Fruit fly (Drosophila melanogaster): ENCODE data around the gene sstn.

Gene sstn

dm6 chr3L:15103988-15104848 lies 9.7 kb upstream of the sstn start:
- no peak for TF ChIP-seq ttk (optimal IDR thresholded peaks at IDR 0.05)
- no peak for TF ChIP-seq insv (optimal IDR thresholded peaks at IDR 0.05)
- TF ChIP-seq Myc (optimal IDR thresholded peaks at IDR 0.05) = no peak
- TF ChIP-seq psq (optimal IDR thresholded peaks at IDR 0.05) = no peak
- TF ChIP-seq Sin3A (optimal IDR thresholded peaks at IDR 0.05) = no peak
- no peak for TF ChIP-seq h (optimal IDR thresholded peaks at IDR 0.05)

dm6 chr3L:15102669-15103309 lies 8.3 kb upstream of the sstn start:
- TF ChIP-seq Myc (optimal IDR thresholded peaks at IDR 0.05) (no peak), insv (optimal IDR thresholded peaks at IDR 0.05) (no peak), h (optimal IDR thresholded peaks at IDR 0.05) (no peak), psq (optimal IDR thresholded peaks at IDR 0.05) (no peak), Sin3A (optimal IDR thresholded peaks at IDR 0.05) (no peak), ttk (optimal IDR thresholded peaks at IDR 0.05) (no peak)

dm6 chr3L:15101639-15102413 lies 7.3 kb upstream of the sstn start:
- TF ChIP-seq insv (optimal IDR thresholded peaks at IDR 0.05) = no peak
- no peak for TF ChIP-seq Sin3A (optimal IDR thresholded peaks at IDR 0.05)
- no peak for TF ChIP-seq Myc (optimal IDR thresholded peaks at IDR 0.05)
- no peak for TF ChIP-seq psq (optimal IDR thresholded peaks at IDR 0.05)
- no peak for TF ChIP-seq ttk (optimal IDR thresholded peaks at IDR 0.05)
- no peak for TF ChIP-seq h (optimal IDR thresholded peaks at IDR 0.05)

- TF ChIP-seq h (optimal IDR thresholded peaks at IDR 0.05) (no peak), insv (optimal IDR thresholded peaks at IDR 0.05) (no peak), psq (optimal IDR thresholded peaks at IDR 0.05) (no peak), Sin3A (optimal IDR thresholded peaks at IDR 0.05) (no peak), Myc (optimal IDR thresholded peaks at IDR 0.05) (no peak), ttk (optimal IDR thresholded peaks at IDR 0.05) (no peak)
These were observed 6.5 kb upstream of the sstn start for dm6 chr3L:15100983-15101382.

dm6 chr3L:15099541-15099940 lies 5.0 kb upstream of the sstn start:
- TF ChIP-seq psq (optimal IDR thresholded peaks at IDR 0.05) (no peak), h (optimal IDR thresholded peaks at IDR 0.05) (no peak), Sin3A (optimal IDR thresholded peaks at IDR 0.05) (no peak), ttk (optimal IDR thresholded peaks at IDR 0.05) (no peak), insv (optimal IDR thresholded peaks at IDR 0.05) (no peak)

- no peak for TF ChIP-seq Myc (optimal IDR thresholded peaks at IDR 0.05)
- no peak for TF ChIP-seq psq (optimal IDR thresholded peaks at IDR 0.05)
- TF ChIP-seq ttk (optimal IDR thresholded peaks at IDR 0.05) = no peak
- TF ChIP-seq h (optimal IDR thresholded peaks at IDR 0.05) = no peak
- TF ChIP-seq Sin3A (optimal IDR thresholded peaks at IDR 0.05) = no peak
- no peak for TF ChIP-seq insv (optimal IDR thresholded peaks at IDR 0.05)
These were observed 4.4 kb upstream of the sstn start for dm6 chr3L:15098659-15099512.

- TF ChIP-seq h (optimal IDR thresholded peaks at IDR 0.05) (no peak), Sin3A (optimal IDR thresholded peaks at IDR 0.05) (no peak), insv (optimal IDR thresholded peaks at IDR 0.05) (no peak), ttk (optimal IDR thresholded peaks at IDR 0.05) (no peak), psq (optimal IDR thresholded peaks at IDR 0.05) (no peak)
These were observed 3.5 kb upstream of the sstn start, which contains the start of gene Ctps for dm6 chr3L:15097878-15098520. TSS of gene Ctps (plus strand) at chr3L:15097914.

dm6 chr3L:15093929-15094588 lies 460 bp downstream of the sstn start:
- TF ChIP-seq Sin3A (optimal IDR thresholded peaks at IDR 0.05) = no peak
- TF ChIP-seq Myc (optimal IDR thresholded peaks at IDR 0.05) = no peak
- no peak for TF ChIP-seq h (optimal IDR thresholded peaks at IDR 0.05)
- no peak for TF ChIP-seq psq (optimal IDR thresholded peaks at IDR 0.05)
- TF ChIP-seq insv (optimal IDR thresholded peaks at IDR 0.05) = no peak
- no peak for TF ChIP-seq ttk (optimal IDR thresholded peaks at IDR 0.05)

dm6 chr3L:15089887-15090679 lies 4.4 kb downstream of the sstn start:
- TF ChIP-seq Sin3A (optimal IDR thresholded peaks at IDR 0.05) = no peak
- no peak for TF ChIP-seq psq (optimal IDR thresholded peaks at IDR 0.05)
- no peak for TF ChIP-seq ttk (optimal IDR thresholded peaks at IDR 0.05)
- TF ChIP-seq insv (optimal IDR thresholded peaks at IDR 0.05) = no peak
- TF ChIP-seq h (optimal IDR thresholded peaks at IDR 0.05) = no peak
- TF ChIP-seq Myc (optimal IDR thresholded peaks at IDR 0.05) = no peak
